Worm (Caenorhabditis elegans) whole organism, young adult: Measurements from ENCODE around the gene acox-1.6.
A peak's percentile ranks its signal among the peaks of the same experiment; 100 is the strongest.

Experiments
- B0035.1 ChIP-seq: sonication (generic microtip); optimal IDR thresholded peaks from 2 replicates; lab custom pipeline; 2016; ENCODE audit warnings: missing genetic modification characterization, mild to moderate bottlenecking, missing compliant biosample characterization, missing genotype, missing genetic modification reagents
- C17E4.6 ChIP-seq: fragments of 200-800 bp; sonication (Bioruptor generic); IDR thresholded peaks from 2 replicates; pipeline ENCODE4 v1.3.6; 2022; ENCODE audit warnings: missing genetic modification reagents, missing genetic modification characterization, missing compliant biosample characterization
- F10E7.11 ChIP-seq: sonication (generic microtip); optimal IDR thresholded peaks from 2 replicates; lab custom pipeline; 2017; ENCODE audit warnings: mild to moderate bottlenecking, missing genetic modification characterization, moderate library complexity, missing compliant biosample characterization
- F22D6.2 ChIP-seq: sonication (generic microtip); optimal IDR thresholded peaks from 2 replicates; lab custom pipeline; 2016; ENCODE audit warnings: mild to moderate bottlenecking, missing genetic modification characterization, missing compliant biosample characterization
- F33H1.4 ChIP-seq: fragments of 200-800 bp; sonication (Bioruptor generic); IDR thresholded peaks from 2 replicates; pipeline ENCODE4 v1.3.6; 2022; ENCODE audit warnings: missing genetic modification reagents, missing genetic modification characterization, missing compliant biosample characterization
- F37B4.10 ChIP-seq: fragments of 200-800 bp; sonication (Bioruptor generic); IDR thresholded peaks from 2 replicates; pipeline ENCODE4 v1.3.6; 2022; ENCODE audit warnings: missing genetic modification characterization, missing compliant biosample characterization
- F49E8.2 ChIP-seq: sonication (generic microtip); optimal IDR thresholded peaks from 3 replicates; lab custom pipeline; 2017; ENCODE audit warnings: missing genetic modification characterization, mild to moderate bottlenecking, missing compliant biosample characterization, antibody characterized with exemption, moderate library complexity; ENCODE audit not compliant: insufficient read depth
- F57C9.4 ChIP-seq: sonication (generic microtip); optimal IDR thresholded peaks from 2 replicates; lab custom pipeline; 2017; ENCODE audit warnings: mild to moderate bottlenecking, missing genetic modification characterization, missing compliant biosample characterization
- K12H6.12 ChIP-seq: fragments of 200-800 bp; sonication (Bioruptor generic); optimal IDR thresholded peaks from 2 replicates; lab custom pipeline; 2018; ENCODE audit warnings: mild to moderate bottlenecking, missing genetic modification characterization, missing compliant biosample characterization
- T26A5.8 ChIP-seq: sonication (generic microtip); optimal IDR thresholded peaks from 2 replicates; lab custom pipeline; 2016; ENCODE audit warnings: missing genetic modification characterization, missing compliant biosample characterization
- Y53F4B.3 ChIP-seq: fragments of 200-800 bp; sonication (Bioruptor generic); IDR thresholded peaks from 2 replicates; pipeline ENCODE4 v1.3.6; 2022; ENCODE audit warnings: missing genetic modification reagents, missing genetic modification characterization, missing compliant biosample characterization
- Y56A3A.18 ChIP-seq: fragments of 200-800 bp; sonication (Bioruptor generic); IDR thresholded peaks from 2 replicates; pipeline ENCODE4 v1.3.6; 2022; ENCODE audit warnings: missing genetic modification reagents, missing genetic modification characterization, missing compliant biosample characterization
- Y79H2A.3 ChIP-seq: fragments of 200-800 bp; sonication (Bioruptor generic); conservative IDR thresholded peaks from 2 replicates; pipeline ENCODE4 v1.3.6; 2022; ENCODE audit warnings: missing genetic modification reagents, missing genetic modification characterization, missing compliant biosample characterization
- akir-1 ChIP-seq: fragments of 200-800 bp; sonication (Bioruptor generic); optimal IDR thresholded peaks from 2 replicates; lab custom pipeline; 2018; ENCODE audit warnings: mild to moderate bottlenecking, missing genetic modification characterization, moderate library complexity, missing compliant biosample characterization
- ama-1 ChIP-seq, 3 experiments: fragments of 150-350 bp in 1 of 3; sonication (generic microtip) in 2 of 3; optimal IDR thresholded peaks; 2 replicates each; lab custom pipeline; 2014 to 2018; ENCODE audit warnings: missing biosample characterization in 2 of 3, missing genetic modification characterization in 2 of 3, missing genetic modification reagents in 2 of 3
- aptf-2 ChIP-seq: fragments of 200-800 bp; sonication (Bioruptor generic); conservative IDR thresholded peaks from 2 replicates; pipeline ENCODE4 v1.3.6; 2022; ENCODE audit warnings: missing genetic modification reagents, missing genetic modification characterization, missing compliant biosample characterization
- athp-1 ChIP-seq: sonication (generic microtip); optimal IDR thresholded peaks from 2 replicates; lab custom pipeline; 2017; ENCODE audit warnings: mild to moderate bottlenecking, missing genetic modification characterization, missing compliant biosample characterization
- bed-2 ChIP-seq: fragments of 200-800 bp; sonication (Bioruptor generic); IDR thresholded peaks from 2 replicates; pipeline ENCODE4 v1.3.6; 2022; ENCODE audit warnings: missing genetic modification reagents, missing genetic modification characterization, missing compliant biosample characterization
- cebp-1 ChIP-seq, 2 experiments: fragments of 200-800 bp in 1 of 2; sonication (Bioruptor generic) in 1 of 2; sonication (generic microtip) in 1 of 2; IDR thresholded peaks in 1 of 2; optimal IDR thresholded peaks in 1 of 2; 2 replicates each; pipeline versions ENCODE4 v1.3.6 to Lab custom; 2017 to 2022; ENCODE audit warnings: missing compliant biosample characterization in 2 of 2, missing genetic modification characterization in 2 of 2, mild to moderate bottlenecking in 1 of 2, missing genetic modification reagents in 1 of 2, moderate library complexity in 1 of 2
- ceh-100 ChIP-seq: fragments of 200-800 bp; sonication (Bioruptor generic); IDR thresholded peaks from 2 replicates; pipeline ENCODE4 v1.3.6; 2022; ENCODE audit warnings: missing genetic modification reagents, missing genetic modification characterization, missing compliant biosample characterization
- ceh-40 ChIP-seq: fragments of 200-800 bp; sonication (Bioruptor generic); IDR thresholded peaks from 2 replicates; pipeline ENCODE4 v1.3.6; 2022; ENCODE audit warnings: missing genetic modification characterization, missing compliant biosample characterization
- ceh-58 ChIP-seq: fragments of 200-800 bp; sonication (Bioruptor generic); IDR thresholded peaks from 2 replicates; pipeline ENCODE4 v1.3.6; 2022; ENCODE audit warnings: missing genetic modification characterization, missing compliant biosample characterization
- die-1 ChIP-seq: sonication (generic microtip); optimal IDR thresholded peaks from 2 replicates; lab custom pipeline; 2016; ENCODE audit warnings: missing genotype, mild to moderate bottlenecking, missing genetic modification characterization, missing compliant biosample characterization
- dpff-1 ChIP-seq: sonication (generic microtip); optimal IDR thresholded peaks from 2 replicates; lab custom pipeline; 2017; ENCODE audit warnings: mild to moderate bottlenecking, missing genetic modification characterization, missing compliant biosample characterization
- egl-44 ChIP-seq: fragments of 200-800 bp; sonication (Bioruptor generic); IDR thresholded peaks from 2 replicates; pipeline ENCODE4 v1.3.6; 2022; ENCODE audit warnings: missing genetic modification reagents, missing genetic modification characterization, missing compliant biosample characterization
- ekl-4 ChIP-seq: fragments of 200-800 bp; sonication (Bioruptor generic); IDR thresholded peaks from 2 replicates; pipeline ENCODE4 v1.3.6; 2022; ENCODE audit warnings: missing genetic modification reagents, missing genetic modification characterization, missing compliant biosample characterization
- hrde-1 ChIP-seq: sonication (generic microtip); optimal IDR thresholded peaks from 2 replicates; lab custom pipeline; 2016; ENCODE audit warnings: missing genetic modification characterization, mild to moderate bottlenecking, missing compliant biosample characterization, moderate library complexity, missing genotype, missing genetic modification reagents, borderline replicate concordance
- lag-1 ChIP-seq: fragments of 200-800 bp; sonication (Bioruptor generic); IDR thresholded peaks from 2 replicates; pipeline ENCODE4 v1.3.6; 2022; ENCODE audit warnings: missing genetic modification reagents, missing genetic modification characterization, missing compliant biosample characterization
- lin-26 ChIP-seq: fragments of 200-800 bp; sonication (Bioruptor generic); IDR thresholded peaks from 2 replicates; pipeline ENCODE4 v1.3.6; 2022; ENCODE audit warnings: missing genetic modification reagents, missing genetic modification characterization, missing compliant biosample characterization
- lin-40 ChIP-seq: sonication (generic microtip); optimal IDR thresholded peaks from 2 replicates; lab custom pipeline; 2016; ENCODE audit warnings: missing genetic modification characterization, mild to moderate bottlenecking, missing compliant biosample characterization, missing genotype, missing genetic modification reagents
- madf-6 ChIP-seq: fragments of 200-800 bp; sonication (Bioruptor generic); IDR thresholded peaks from 2 replicates; pipeline ENCODE4 v1.3.6; 2022; ENCODE audit warnings: missing genetic modification reagents, missing genetic modification characterization, missing compliant biosample characterization
- mcd-1 ChIP-seq: fragments of 200-800 bp; sonication (Bioruptor generic); IDR thresholded peaks from 2 replicates; pipeline ENCODE4 v1.3.6; 2022; ENCODE audit warnings: missing genetic modification reagents, missing genetic modification characterization, missing compliant biosample characterization
- mes-4 ChIP-seq: sonication (generic microtip); optimal IDR thresholded peaks from 2 replicates; lab custom pipeline; 2016; ENCODE audit warnings: missing genotype, missing genetic modification characterization, missing compliant biosample characterization
- mxl-1 ChIP-seq: sonication (generic microtip); optimal IDR thresholded peaks from 2 replicates; lab custom pipeline; 2016; ENCODE audit warnings: missing genetic modification characterization, missing compliant biosample characterization
- nhr-120 ChIP-seq: fragments of 200-800 bp; sonication (Bioruptor generic); IDR thresholded peaks from 2 replicates; pipeline ENCODE4 v1.3.6; 2022; ENCODE audit warnings: missing genetic modification characterization, missing compliant biosample characterization
- nhr-27 ChIP-seq: fragments of 200-800 bp; sonication (Bioruptor generic); optimal IDR thresholded peaks from 2 replicates; lab custom pipeline; 2018; ENCODE audit warnings: mild to moderate bottlenecking, missing genetic modification characterization, moderate library complexity, missing compliant biosample characterization
- nhr-80 ChIP-seq: sonication (generic microtip); optimal IDR thresholded peaks from 2 replicates; lab custom pipeline; 2016; ENCODE audit warnings: missing genetic modification characterization, missing compliant biosample characterization
- nhr-90 ChIP-seq: sonication (generic microtip); optimal IDR thresholded peaks from 2 replicates; lab custom pipeline; 2016; ENCODE audit warnings: missing genotype, mild to moderate bottlenecking, missing genetic modification characterization, missing compliant biosample characterization
- snpc-1.1 ChIP-seq: sonication (generic microtip); optimal IDR thresholded peaks from 2 replicates; lab custom pipeline; 2017; ENCODE audit warnings: missing genetic modification characterization, mild to moderate bottlenecking, missing compliant biosample characterization, antibody characterized with exemption, moderate library complexity, missing genotype, missing genetic modification reagents; ENCODE audit not compliant: insufficient read depth
- snpc-1.3 ChIP-seq: sonication (generic microtip); optimal IDR thresholded peaks from 2 replicates; lab custom pipeline; 2017; ENCODE audit warnings: missing genetic modification characterization, mild to moderate bottlenecking, missing compliant biosample characterization, antibody characterized with exemption, moderate library complexity, missing genotype, missing genetic modification reagents; ENCODE audit not compliant: insufficient read depth
- sptf-2 ChIP-seq: fragments of 200-800 bp; sonication (Bioruptor generic); optimal IDR thresholded peaks from 2 replicates; lab custom pipeline; 2018; ENCODE audit warnings: mild to moderate bottlenecking, missing genetic modification characterization, missing compliant biosample characterization
- tlf-1 ChIP-seq: fragments of 200-800 bp; sonication (Bioruptor generic); optimal IDR thresholded peaks from 2 replicates; lab custom pipeline; 2018; ENCODE audit warnings: mild to moderate bottlenecking, missing genetic modification characterization, missing compliant biosample characterization
- unc-62 ChIP-seq: fragments of 150-350 bp; optimal IDR thresholded peaks from 2 replicates; lab custom pipeline; 2014; ENCODE audit warnings: missing biosample characterization, missing genetic modification reagents, missing genetic modification characterization
- xnd-1 ChIP-seq: sonication (generic microtip); optimal IDR thresholded peaks from 2 replicates; lab custom pipeline; 2016; ENCODE audit warnings: missing genotype, missing genetic modification reagents, missing genetic modification characterization, missing compliant biosample characterization
- ztf-26 ChIP-seq: sonication (generic microtip); optimal IDR thresholded peaks from 2 replicates; lab custom pipeline; 2017; ENCODE audit warnings: missing genetic modification characterization, missing compliant biosample characterization
- ztf-3 ChIP-seq: fragments of 200-800 bp; sonication (Bioruptor generic); optimal IDR thresholded peaks from 2 replicates; lab custom pipeline; 2018; ENCODE audit warnings: mild to moderate bottlenecking, missing genetic modification characterization, missing compliant biosample characterization
- ztf-6 ChIP-seq: fragments of 200-800 bp; sonication (Bioruptor generic); IDR thresholded peaks from 2 replicates; pipeline ENCODE4 v1.3.6; 2022; ENCODE audit warnings: missing genetic modification reagents, missing genetic modification characterization, missing compliant biosample characterization

The acox-1.6 gene

ce11 chrX:15841086-15841622 lies 2.8 kb upstream of the acox-1.6 start, which contains the start of gene serp-1.1 (continued):
- TF ChIP-seq dpff-1 (tag; lab: Kevin White, UChicago): peak; percentile 17
- no peak for TF ChIP-seq Y53F4B.3
- TF ChIP-seq akir-1 (GFP tag; lab: Kevin White, UChicago): peak; percentile 66
- TF ChIP-seq ekl-4 (GFP tag; lab: Robert Waterston, UW): peak; percentile 95
- TF ChIP-seq aptf-2 (GFP tag; lab: Robert Waterston, UW): peak; percentile 64; the same call in 1 of the 2 replicates
- TF ChIP-seq mxl-1: peak; percentile 38
- peak; percentile 48 for TF ChIP-seq F33H1.4
- peak; percentile 90 for TF ChIP-seq F22D6.2 (tag; lab: Kevin White, UChicago)
- TF ChIP-seq unc-62 (GFP tag; lab: Kevin White, UChicago): peak; percentile 64
- peak; percentile 95 for TF ChIP-seq mcd-1 (GFP tag; lab: Robert Waterston, UW)
- peak; percentile 75 for TF ChIP-seq die-1
- TF ChIP-seq lin-40: peak; percentile 98
- no peak for TF ChIP-seq snpc-1.3 (tag; lab: Kevin White, UChicago)
- TF ChIP-seq ztf-26: peak; percentile 97
- TF ChIP-seq ceh-100 (GFP tag; lab: Robert Waterston, UW): peak; percentile 84
- TF ChIP-seq ztf-3 (GFP tag; lab: Kevin White, UChicago): peak; percentile 92
- TF ChIP-seq Y56A3A.18 (GFP tag; lab: Robert Waterston, UW): peak; percentile 94
- TF ChIP-seq T26A5.8 (tag; lab: Kevin White, UChicago): no peak
- peak; percentile 99 for TF ChIP-seq K12H6.12
- TF ChIP-seq F57C9.4 (tag; lab: Kevin White, UChicago): peak; percentile 79
- TF ChIP-seq nhr-90 (tag; lab: Kevin White, UChicago): peak; percentile 98
- peak; percentile 75 for TF ChIP-seq ztf-6 (GFP tag; lab: Robert Waterston, UW)
- no peak for TF ChIP-seq xnd-1 (tag; lab: Kevin White, UChicago)
- peak; percentile 96 for TF ChIP-seq egl-44 (GFP tag; lab: Robert Waterston, UW)
- TF ChIP-seq madf-6: no peak; the same call in 1 of the 2 replicates
- TF ChIP-seq nhr-120 (GFP tag; lab: Robert Waterston, UW): peak; percentile 90; the same call in 1 of the 2 replicates
- TF ChIP-seq lin-26 (GFP tag; lab: Robert Waterston, UW): peak; percentile 86
- TF ChIP-seq C17E4.6 (GFP tag; lab: Robert Waterston, UW): peak; percentile 80
- TF ChIP-seq athp-1: peak; percentile 85
- TF ChIP-seq F37B4.10: 0 out of 2 replicates have a peak, but pooled peaks have one; percentile 58
- no peak for TF ChIP-seq ama-1 (optimal IDR thresholded peaks at IDR 0.05; lab: Kevin White, UChicago)
- TF ChIP-seq ama-1 (GFP tag; optimal IDR thresholded peaks at IDR 0.05; lab: Kevin White, UChicago): no peak
- TF ChIP-seq ceh-40 (GFP tag; lab: Robert Waterston, UW): 0 out of 2 replicates have a peak, but pooled peaks have one; percentile 51
- TF ChIP-seq snpc-1.1 (tag; lab: Kevin White, UChicago): peak; percentile 36
- peak; percentile 59 for TF ChIP-seq sptf-2 (GFP tag; lab: Kevin White, UChicago)
- TF ChIP-seq nhr-80 (tag; lab: Kevin White, UChicago): peak; percentile 100
- peak; percentile 87; the same call in 1 of the 2 replicates for TF ChIP-seq bed-2 (GFP tag; lab: Robert Waterston, UW)
- peak; percentile 70 for TF ChIP-seq nhr-27 (tag; lab: Kevin White, UChicago)
- TF ChIP-seq B0035.1 (tag; lab: Kevin White, UChicago): peak; percentile 89
- TF ChIP-seq Y79H2A.3 (GFP tag; lab: Robert Waterston, UW): no peak
- TF ChIP-seq hrde-1 (tag; lab: Kevin White, UChicago): no peak
- no peak for TF ChIP-seq F10E7.11 (tag; lab: Kevin White, UChicago)
- no peak for TF ChIP-seq mes-4 (tag; lab: Kevin White, UChicago)
- no peak; the same call in none of the 2 replicates for TF ChIP-seq cebp-1 (GFP tag; IDR thresholded peaks at IDR 0.05; lab: Robert Waterston, UW)
- TF ChIP-seq cebp-1 (tag; optimal IDR thresholded peaks at IDR 0.05; lab: Kevin White, UChicago): peak; percentile 95
- TF ChIP-seq ceh-58 (GFP tag; lab: Robert Waterston, UW): no peak
- TF ChIP-seq tlf-1 (GFP tag; lab: Kevin White, UChicago): peak; percentile 96
- no peak for TF ChIP-seq F49E8.2 (tag; lab: Kevin White, UChicago)
- peak; percentile 82; the same call in 1 of the 2 replicates for TF ChIP-seq lag-1 (GFP tag; lab: Robert Waterston, UW)
